Fruit fly (Drosophila melanogaster) S2 (cell line): ENCODE measurements around the gene I-2.

Source experiments
- CG8478 ChIP-seq: fragments of >200 bp; optimal IDR thresholded peaks from 2 replicates; lab custom pipeline; 2018
- CTCF ChIP-seq, 2 experiments: fragments of >200 bp; optimal IDR thresholded peaks; 2 replicates each; lab custom pipeline; 2018

dm6 chr3L:9813345-9813897 is 23.2 kb downstream of the I-2 start, which contains the start of gene CG43897:
- TF ChIP-seq CG8478 (no peak), CTCF (optimal IDR thresholded peaks at IDR 0.05; lab: Kevin White, UChicago) (no peak)
